Worm (Caenorhabditis elegans) whole organism, L1 larva: Measurements from ENCODE around the gene C44C1.1.

ENCODE experiments used
- F16B12.6 ChIP-seq: fragments of 150-350 bp; optimal IDR thresholded peaks from 2 replicates; lab custom pipeline; 2014; ENCODE audit warnings: missing biosample characterization, missing genetic modification characterization
- Y116A8C.19 ChIP-seq: sonication (generic microtip); optimal IDR thresholded peaks from 2 replicates; lab custom pipeline; 2016; ENCODE audit warnings: missing compliant biosample characterization, missing genetic modification characterization, borderline replicate concordance
- aha-1 ChIP-seq: fragments of 150-350 bp; optimal IDR thresholded peaks from 2 replicates; lab custom pipeline; 2014; ENCODE audit warnings: missing biosample characterization, missing genetic modification characterization
- alr-1 ChIP-seq: fragments of 200-800 bp; sonication (Bioruptor generic); optimal IDR thresholded peaks from 2 replicates; lab custom pipeline; 2018; ENCODE audit warnings: borderline replicate concordance, mild to moderate bottlenecking, missing genetic modification characterization, missing compliant biosample characterization
- ama-1 ChIP-seq: fragments of 150-350 bp; optimal IDR thresholded peaks from 2 replicates; lab custom pipeline; 2014
- ceh-63 ChIP-seq: fragments of 200-800 bp; sonication (Bioruptor generic); optimal IDR thresholded peaks from 2 replicates; lab custom pipeline; 2018; ENCODE audit warnings: mild to moderate bottlenecking, missing genetic modification characterization, missing compliant biosample characterization
- ceh-82 ChIP-seq, 3 experiments: fragments of 150-350 bp in 1 of 3; sonication (generic microtip) in 2 of 3; optimal IDR thresholded peaks; 2 replicates each; lab custom pipeline; 2014 to 2017; ENCODE audit warnings: missing biosample characterization in 3 of 3, missing genetic modification characterization in 3 of 3
- ces-1 ChIP-seq: fragments of 150-350 bp; optimal IDR thresholded peaks from 2 replicates; lab custom pipeline; 2014; ENCODE audit warnings: missing biosample characterization, missing genetic modification reagents, missing genetic modification characterization
- dpl-1 ChIP-seq, 3 experiments: fragments of 150-350 bp in 2 of 3; sonication (generic microtip) in 1 of 3; optimal IDR thresholded peaks; 2 replicates each; lab custom pipeline; 2014 to 2017; ENCODE audit warnings: missing biosample characterization in 3 of 3, missing genetic modification characterization in 3 of 3, missing genetic modification reagents in 3 of 3
- dsc-1 ChIP-seq: sonication (generic microtip); optimal IDR thresholded peaks from 2 replicates; lab custom pipeline; 2016; ENCODE audit warnings: mild to moderate bottlenecking, missing genetic modification characterization, missing compliant biosample characterization
- efl-1 ChIP-seq, 4 experiments: fragments of 150-350 bp; optimal IDR thresholded peaks in 3 of 4; peaks in 1 of 4; 1 replicate in 1 of 4; 2 replicates in 3 of 4; lab custom pipeline; 2014; ENCODE audit warnings: missing biosample characterization in 2 of 4, missing genetic modification characterization in 2 of 4, missing genetic modification reagents in 2 of 4
- efl-3 ChIP-seq: fragments of 200-800 bp; sonication (Bioruptor generic); optimal IDR thresholded peaks from 2 replicates; lab custom pipeline; 2018; ENCODE audit warnings: mild to moderate bottlenecking, missing genetic modification characterization, missing compliant biosample characterization
- egl-27 ChIP-seq, 2 experiments: fragments of 150-350 bp in 1 of 2; sonication (generic microtip); optimal IDR thresholded peaks; 3 replicates each; lab custom pipeline; 2017 to 2018; ENCODE audit warnings: missing biosample characterization in 2 of 2, missing genetic modification characterization in 2 of 2, missing genetic modification reagents in 2 of 2
- elt-2 ChIP-seq: sonication (generic microtip); optimal IDR thresholded peaks from 2 replicates; lab custom pipeline; 2016; ENCODE audit warnings: missing genetic modification characterization, mild to moderate bottlenecking, inconsistent platforms, missing compliant biosample characterization, missing genetic modification reagents
- elt-3 ChIP-seq, 6 experiments: fragments of 150-350 bp in 1 of 6; sonication (generic microtip); optimal IDR thresholded peaks; 2 replicates each; lab custom pipeline; 2017 to 2018; ENCODE audit warnings: missing biosample characterization in 6 of 6, missing genetic modification characterization in 6 of 6, inconsistent platforms in 1 of 6
- fkh-4 ChIP-seq: sonication (generic microtip); optimal IDR thresholded peaks from 2 replicates; lab custom pipeline; 2016; ENCODE audit warnings: missing compliant biosample characterization, missing genetic modification characterization, borderline replicate concordance
- fkh-8 ChIP-seq: sonication (generic microtip); optimal IDR thresholded peaks from 2 replicates; lab custom pipeline; 2016; ENCODE audit warnings: mild to moderate bottlenecking, missing genetic modification characterization, missing compliant biosample characterization
- fos-1 ChIP-seq: fragments of 150-350 bp; optimal IDR thresholded peaks from 2 replicates; lab custom pipeline; 2014; ENCODE audit warnings: missing biosample characterization, missing genetic modification characterization
- hlh-17 ChIP-seq: fragments of 200-800 bp; sonication (Bioruptor generic); optimal IDR thresholded peaks from 2 replicates; lab custom pipeline; 2018; ENCODE audit warnings: missing genetic modification characterization, mild to moderate bottlenecking, missing compliant biosample characterization, moderate library complexity, borderline replicate concordance
- hlh-4 ChIP-seq: sonication (generic microtip); optimal IDR thresholded peaks from 2 replicates; lab custom pipeline; 2016; ENCODE audit warnings: mild to moderate bottlenecking, missing genetic modification characterization, missing compliant biosample characterization
- hpl-2 ChIP-seq: fragments of 150-350 bp; optimal IDR thresholded peaks from 2 replicates; lab custom pipeline; 2014; ENCODE audit warnings: missing biosample characterization, missing genetic modification reagents, missing genetic modification characterization
- irx-1 ChIP-seq: sonication (generic microtip); optimal IDR thresholded peaks from 2 replicates; lab custom pipeline; 2016; ENCODE audit warnings: missing genetic modification characterization, missing compliant biosample characterization
- isw-1 ChIP-seq: fragments of 200-800 bp; sonication (Bioruptor generic); IDR thresholded peaks from 2 replicates; pipeline ENCODE4 v1.3.6; 2022; ENCODE audit warnings: missing genetic modification characterization, missing compliant biosample characterization
- jun-1 ChIP-seq: fragments of 150-350 bp; optimal IDR thresholded peaks from 2 replicates; lab custom pipeline; 2014; ENCODE audit warnings: missing biosample characterization, missing genetic modification reagents, missing genetic modification characterization
- lin-13 ChIP-seq: fragments of 150-350 bp; optimal IDR thresholded peaks from 2 replicates; lab custom pipeline; 2014; ENCODE audit warnings: missing biosample characterization, missing genetic modification reagents, missing genetic modification characterization
- lin-14 ChIP-seq: fragments of 200-800 bp; sonication (Bioruptor generic); optimal IDR thresholded peaks from 2 replicates; lab custom pipeline; 2018; ENCODE audit warnings: mild to moderate bottlenecking, missing genetic modification characterization, moderate library complexity, missing compliant biosample characterization
- lin-15B ChIP-seq: fragments of 150-350 bp; sonication (generic microtip); optimal IDR thresholded peaks from 3 replicates; lab custom pipeline; 2014; ENCODE audit warnings: missing biosample characterization, missing genetic modification characterization
- lir-3 ChIP-seq: sonication (generic microtip); optimal IDR thresholded peaks from 2 replicates; lab custom pipeline; 2016; ENCODE audit warnings: mild to moderate bottlenecking, missing genetic modification characterization, moderate library complexity, missing compliant biosample characterization; ENCODE audit not compliant: poor library complexity
- lsy-2 ChIP-seq, 2 experiments: fragments of 150-350 bp; optimal IDR thresholded peaks; 2 replicates each; lab custom pipeline; 2014; ENCODE audit warnings: missing biosample characterization in 2 of 2, missing genetic modification characterization in 2 of 2
- mdl-1 ChIP-seq, 2 experiments: fragments of 150-350 bp; optimal IDR thresholded peaks; 2 replicates each; lab custom pipeline; 2014 to 2017; ENCODE audit warnings: missing biosample characterization in 2 of 2, missing genetic modification characterization in 2 of 2, inconsistent platforms in 1 of 2
- nhr-12 ChIP-seq: sonication (generic microtip); optimal IDR thresholded peaks from 2 replicates; lab custom pipeline; 2017; ENCODE audit warnings: missing biosample characterization, missing genetic modification characterization
- nhr-19 ChIP-seq: fragments of 200-800 bp; sonication (Bioruptor generic); conservative IDR thresholded peaks from 2 replicates; pipeline ENCODE4 v1.3.6; 2022; ENCODE audit warnings: missing genetic modification characterization, missing compliant biosample characterization
- nhr-20 ChIP-seq: sonication (generic microtip); optimal IDR thresholded peaks from 2 replicates; lab custom pipeline; 2016; ENCODE audit warnings: mild to moderate bottlenecking, missing genetic modification characterization, missing compliant biosample characterization
- nhr-237 ChIP-seq: fragments of 150-350 bp; optimal IDR thresholded peaks from 2 replicates; lab custom pipeline; 2014; ENCODE audit warnings: missing biosample characterization, missing genetic modification characterization
- nhr-47 ChIP-seq: sonication (generic microtip); optimal IDR thresholded peaks from 2 replicates; lab custom pipeline; 2016; ENCODE audit warnings: mild to moderate bottlenecking, missing genetic modification characterization, moderate library complexity, missing compliant biosample characterization
- nhr-77 ChIP-seq: fragments of 150-350 bp; optimal IDR thresholded peaks from 2 replicates; lab custom pipeline; 2014; ENCODE audit warnings: missing biosample characterization, missing genetic modification characterization
- nhr-84 ChIP-seq: sonication (generic microtip); optimal IDR thresholded peaks from 2 replicates; lab custom pipeline; 2017; ENCODE audit warnings: missing biosample characterization, missing genetic modification characterization
- nhr-85 ChIP-seq: sonication (generic microtip); peaks from one replicate; lab custom pipeline; 2016; ENCODE audit warnings: missing genetic modification characterization, inconsistent platforms, missing compliant biosample characterization
- pag-3 ChIP-seq: sonication (generic microtip); optimal IDR thresholded peaks from 2 replicates; lab custom pipeline; 2017; ENCODE audit warnings: missing genetic modification characterization, mild to moderate bottlenecking, missing compliant biosample characterization, antibody characterized with exemption, borderline replicate concordance; ENCODE audit not compliant: insufficient read depth
- pqm-1 ChIP-seq: sonication (generic microtip); optimal IDR thresholded peaks from 3 replicates; lab custom pipeline; 2017; ENCODE audit warnings: missing biosample characterization, missing genetic modification characterization
- skn-1 ChIP-seq: fragments of 150-350 bp; optimal IDR thresholded peaks from 2 replicates; lab custom pipeline; 2014; ENCODE audit warnings: missing biosample characterization, missing genetic modification characterization
- sox-4 ChIP-seq: sonication (generic microtip); optimal IDR thresholded peaks from 2 replicates; lab custom pipeline; 2016; ENCODE audit warnings: missing genetic modification characterization, missing compliant biosample characterization
- sptf-1 ChIP-seq: fragments of 150-350 bp; optimal IDR thresholded peaks from 2 replicates; lab custom pipeline; 2014; ENCODE audit warnings: missing biosample characterization, missing genetic modification characterization
- sup-37 ChIP-seq: fragments of 200-800 bp; sonication (Bioruptor generic); optimal IDR thresholded peaks from 2 replicates; lab custom pipeline; 2018; ENCODE audit warnings: mild to moderate bottlenecking, missing genetic modification characterization, missing compliant biosample characterization
- swsn-7 ChIP-seq: sonication (generic microtip); optimal IDR thresholded peaks from 2 replicates; lab custom pipeline; 2016; ENCODE audit warnings: missing genetic modification characterization, missing compliant biosample characterization
- unc-130 ChIP-seq: fragments of 150-350 bp; optimal IDR thresholded peaks from 2 replicates; lab custom pipeline; 2017; ENCODE audit warnings: missing biosample characterization, missing genetic modification characterization, inconsistent platforms
- unc-30 ChIP-seq: sonication (generic microtip); optimal IDR thresholded peaks from 2 replicates; lab custom pipeline; 2017; ENCODE audit warnings: missing biosample characterization, missing genetic modification characterization
- unc-86 ChIP-seq: sonication (generic microtip); optimal IDR thresholded peaks from 2 replicates; lab custom pipeline; 2016; ENCODE audit warnings: missing genetic modification characterization, missing compliant biosample characterization
- vab-15 ChIP-seq: sonication (generic microtip); optimal IDR thresholded peaks from 2 replicates; lab custom pipeline; 2017; ENCODE audit warnings: missing genotype, mild to moderate bottlenecking, missing genetic modification characterization, missing compliant biosample characterization
- zip-4 ChIP-seq: fragments of 200-800 bp; sonication (Bioruptor generic); optimal IDR thresholded peaks from 2 replicates; lab custom pipeline; 2018; ENCODE audit warnings: mild to moderate bottlenecking, missing genetic modification characterization, moderate library complexity, missing compliant biosample characterization
- ztf-11 ChIP-seq, 2 experiments: sonication (generic microtip); optimal IDR thresholded peaks; 2 replicates each; lab custom pipeline; 2016 to 2017; ENCODE audit warnings: missing genetic modification characterization in 2 of 2, missing biosample characterization in 1 of 2, missing compliant biosample characterization in 1 of 2
- ztf-4 ChIP-seq: fragments of 150-350 bp; optimal IDR thresholded peaks from 2 replicates; lab custom pipeline; 2014; ENCODE audit warnings: missing biosample characterization, missing genetic modification characterization

C44C1.1 gene

DNA sequence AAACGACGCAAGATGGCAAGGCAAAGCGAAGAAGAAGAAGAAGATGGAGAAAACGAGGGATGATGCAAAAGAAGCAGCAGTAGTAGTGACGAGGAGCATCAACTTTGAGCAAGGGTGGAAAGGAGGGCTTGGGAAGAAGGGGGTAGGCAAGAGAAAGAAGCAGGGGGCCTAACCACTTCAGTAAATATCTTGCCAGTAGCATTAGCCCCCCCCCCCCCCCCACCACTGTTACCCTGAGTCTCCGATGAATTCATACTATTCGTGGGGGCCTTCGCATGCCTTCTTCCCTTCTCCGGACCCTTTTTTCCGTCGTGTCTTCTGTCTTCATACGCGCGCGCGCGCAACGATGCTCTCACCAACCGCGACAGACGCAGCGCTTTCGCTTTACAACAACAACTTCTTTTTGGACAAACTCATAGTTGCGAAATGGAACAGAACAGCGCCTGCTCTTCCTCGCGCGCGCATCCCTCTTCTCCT, 41.3 kb downstream of the C44C1.1 start:
- TF ChIP-seq Y116A8C.19 (tag; lab: Kevin White, UChicago) = no peak
- TF ChIP-seq dpl-1 (GFP tag; optimal IDR thresholded peaks at IDR 0.05; lab: Kevin White, UChicago) = no peak
- no peak for TF ChIP-seq nhr-84
- no peak for TF ChIP-seq fkh-4
- TF ChIP-seq dsc-1 (tag; lab: Kevin White, UChicago) = no peak
- no peak for TF ChIP-seq sptf-1
- TF ChIP-seq irx-1 (tag; lab: Kevin White, UChicago) = no peak
- TF ChIP-seq nhr-77 = no peak
- TF ChIP-seq efl-1 (optimal IDR thresholded peaks at IDR 0.05; lab: Kevin White, UChicago) = no peak
- TF ChIP-seq efl-1 (GFP tag; optimal IDR thresholded peaks at IDR 0.05 in 1 of 2; lab: Kevin White, UChicago) = no peak
- no peak for TF ChIP-seq hlh-4 (tag; lab: Kevin White, UChicago)
- no peak for TF ChIP-seq hlh-17 (GFP tag; lab: Kevin White, UChicago)
- TF ChIP-seq sox-4 (tag; lab: Kevin White, UChicago) = no peak
- TF ChIP-seq ces-1 = no peak
- TF ChIP-seq aha-1 (tag; lab: Kevin White, UChicago) = no peak
- no peak for TF ChIP-seq ceh-63
- TF ChIP-seq unc-130 = no peak
- TF ChIP-seq isw-1 (GFP tag; lab: Robert Waterston, UW) = peak; percentile 14; the same call in 1 of the 2 replicates
- TF ChIP-seq mdl-1 (tag; optimal IDR thresholded peaks at IDR 0.05; lab: Kevin White, UChicago) = no peak
- TF ChIP-seq hpl-2 (GFP tag; lab: Kevin White, UChicago) = no peak
- no peak for TF ChIP-seq pqm-1 (tag; lab: Kevin White, UChicago)
- TF ChIP-seq swsn-7 (tag; lab: Kevin White, UChicago) = peak; percentile 23
- TF ChIP-seq ztf-11 (tag; optimal IDR thresholded peaks at IDR 0.05; lab: Kevin White, UChicago) = no peak
- no peak for TF ChIP-seq egl-27 (tag; optimal IDR thresholded peaks at IDR 0.05; lab: Kevin White, UChicago)
- no peak for TF ChIP-seq alr-1 (tag; lab: Kevin White, UChicago)
- no peak for TF ChIP-seq nhr-237 (tag; lab: Kevin White, UChicago)
- no peak for TF ChIP-seq unc-86 (tag; lab: Kevin White, UChicago)
- TF ChIP-seq lir-3 (tag; lab: Kevin White, UChicago) = no peak
- TF ChIP-seq ama-1 (lab: Kevin White, UChicago) = no peak
- TF ChIP-seq fos-1 (tag; lab: Kevin White, UChicago) = no peak
- TF ChIP-seq skn-1 (tag; lab: Kevin White, UChicago) = peak; percentile 35
- TF ChIP-seq vab-15 (tag; lab: Kevin White, UChicago) = no peak
- no peak for TF ChIP-seq jun-1 (tag; lab: Kevin White, UChicago)
- no peak for TF ChIP-seq nhr-85
- TF ChIP-seq sup-37 (GFP tag; lab: Kevin White, UChicago) = no peak
- no peak for TF ChIP-seq nhr-12 (tag; lab: Kevin White, UChicago)
- no peak for TF ChIP-seq lin-15B
- TF ChIP-seq F16B12.6 (tag; lab: Kevin White, UChicago) = no peak
- TF ChIP-seq lin-13 (GFP tag; lab: Kevin White, UChicago) = no peak
- no peak for TF ChIP-seq nhr-20
- TF ChIP-seq nhr-19 = no peak
- no peak for TF ChIP-seq unc-30 (tag; lab: Kevin White, UChicago)
- TF ChIP-seq ztf-4 (tag; lab: Kevin White, UChicago) = no peak
- TF ChIP-seq lsy-2 (tag; optimal IDR thresholded peaks at IDR 0.05; lab: Kevin White, UChicago) = no peak
- TF ChIP-seq efl-3 (GFP tag; lab: Kevin White, UChicago) = no peak
- TF ChIP-seq fkh-8 (tag; lab: Kevin White, UChicago) = peak; percentile 41
- no peak for TF ChIP-seq elt-2 (tag; lab: Kevin White, UChicago)
- no peak for TF ChIP-seq elt-3 (tag; optimal IDR thresholded peaks at IDR 0.05; lab: Kevin White, UChicago)
- TF ChIP-seq ceh-82 (tag; optimal IDR thresholded peaks at IDR 0.05; lab: Kevin White, UChicago) = peak in 1 of 3 experiments; percentile 33
- TF ChIP-seq pag-3 (tag; lab: Kevin White, UChicago) = no peak
- peak; percentile 86 for TF ChIP-seq lin-14 (GFP tag; lab: Kevin White, UChicago)
- peak; percentile 32 for TF ChIP-seq nhr-47 (tag; lab: Kevin White, UChicago)
- no peak for TF ChIP-seq zip-4
